Worm (Caenorhabditis elegans) whole organism, early embryonic: ENCODE results near the gene egas-2.

Source experiments
- B0310.2 ChIP-seq: sonication (generic microtip); optimal IDR thresholded peaks from 2 replicates; lab custom pipeline; 2016; ENCODE audit warnings: mild to moderate bottlenecking, missing genetic modification characterization, missing compliant biosample characterization
- ama-1 ChIP-seq: fragments of 150-350 bp; optimal IDR thresholded peaks from 2 replicates; lab custom pipeline; 2014
- ceh-36 ChIP-seq: sonication (generic microtip); optimal IDR thresholded peaks from 2 replicates; lab custom pipeline; 2016; ENCODE audit warnings: missing genetic modification characterization, inconsistent platforms, missing compliant biosample characterization
- ets-7 ChIP-seq: sonication (generic microtip); optimal IDR thresholded peaks from 2 replicates; lab custom pipeline; 2016; ENCODE audit warnings: missing genotype, missing genetic modification characterization, missing compliant biosample characterization
- hnd-1 ChIP-seq: sonication (generic microtip); optimal IDR thresholded peaks from 2 replicates; lab custom pipeline; 2016; ENCODE audit warnings: missing genetic modification characterization, missing compliant biosample characterization
- pes-1 ChIP-seq: fragments of 200-800 bp; sonication (Bioruptor generic); IDR thresholded peaks from 2 replicates; pipeline ENCODE4 v1.3.6; 2022; ENCODE audit warnings: missing genetic modification reagents, missing genetic modification characterization, missing compliant biosample characterization
- sea-1 ChIP-seq: fragments of 200-800 bp; sonication (Bioruptor generic); conservative IDR thresholded peaks from 2 replicates; pipeline ENCODE4 v1.3.6; 2022; ENCODE audit warnings: missing genetic modification characterization, missing compliant biosample characterization
- tbx-11 ChIP-seq: fragments of 200-800 bp; sonication (Bioruptor generic); IDR thresholded peaks from 2 replicates; pipeline ENCODE4 v1.3.6; 2022; ENCODE audit warnings: missing genetic modification characterization, missing compliant biosample characterization
- tbx-37 ChIP-seq: fragments of 200-800 bp; sonication (Bioruptor generic); conservative IDR thresholded peaks from 2 replicates; pipeline ENCODE4 v1.3.6; 2022; ENCODE audit warnings: missing genetic modification reagents, missing genetic modification characterization, missing compliant biosample characterization

ce11 chrV:18622462-18622861, 27.7 kb upstream of the egas-2 start, which contains the start of gene Y69H2.1:
- TF ChIP-seq ets-7 (tag; lab: Kevin White, UChicago) (no peak), ama-1 (no peak), pes-1 (GFP tag; lab: Robert Waterston, UW) (no peak), B0310.2 (tag; lab: Kevin White, UChicago) (no peak), tbx-11 (GFP tag; lab: Robert Waterston, UW) (no peak), sea-1 (GFP tag; lab: Robert Waterston, UW) (no peak), hnd-1 (tag; lab: Kevin White, UChicago) (no peak), ceh-36 (tag; lab: Kevin White, UChicago) (no peak), tbx-37 (no peak)
